Fruit fly (Drosophila melanogaster): ENCODE data around the gene Rhau.

Gene Rhau

dm6 chr2L:20770242-20770769 is 12.5 kb upstream of the Rhau start, which contains the start of gene cad (continued):
- TF ChIP-seq CG1792 (GFP tag; optimal IDR thresholded peaks at IDR 0.05), result no peak
- peak; percentile 58 for TF ChIP-seq CoRest (tag; optimal IDR thresholded peaks at IDR 0.05)
- peak; percentile 17 for TF ChIP-seq nerfin-1 (tag; optimal IDR thresholded peaks at IDR 0.05)
- TF ChIP-seq CG14667 (GFP tag; IDR thresholded peaks at IDR 0.05), result no peak
- peak; percentile 3 for TF ChIP-seq PHDP (tag; optimal IDR thresholded peaks at IDR 0.05)
- TF ChIP-seq CG15269 (tag; optimal IDR thresholded peaks at IDR 0.05), result peak; percentile 13
- peak; percentile 57; the same call in 1 of the 2 replicates for TF ChIP-seq sob (GFP tag; IDR thresholded peaks at IDR 0.05)
- no peak for TF ChIP-seq Sox100B (GFP tag; optimal IDR thresholded peaks at IDR 0.05)
- TF ChIP-seq D (optimal IDR thresholded peaks at IDR 0.05), result peak; percentile 42
- TF ChIP-seq D (GFP tag; optimal IDR thresholded peaks at IDR 0.05), result peak; percentile 7
- TF ChIP-seq Xbp1 (GFP tag; optimal IDR thresholded peaks at IDR 0.05), result no peak
- no peak for TF ChIP-seq CG12104 (GFP tag; optimal IDR thresholded peaks at IDR 0.05)
- no peak for TF ChIP-seq odd (GFP tag; optimal IDR thresholded peaks at IDR 0.05)
- TF ChIP-seq CG18764 (GFP tag; optimal IDR thresholded peaks at IDR 0.05), result no peak
- peak; percentile 36; the same call in 1 of the 2 replicates for TF ChIP-seq CG10366 (GFP tag; IDR thresholded peaks at IDR 0.05)
- no peak for TF ChIP-seq ro (GFP tag; IDR thresholded peaks at IDR 0.05)
- TF ChIP-seq ash1 (GFP tag; optimal IDR thresholded peaks at IDR 0.05), result peak; percentile 53
- TF ChIP-seq CG17359 (tag; optimal IDR thresholded peaks at IDR 0.05), result peak; percentile 15
- no peak for TF ChIP-seq Dp (GFP tag; optimal IDR thresholded peaks at IDR 0.05)
- TF ChIP-seq unc-4 (GFP tag; IDR thresholded peaks at IDR 0.05; ENCODE audit: partially characterized antibody), result no peak
- peak; percentile 45 for TF ChIP-seq zen (tag; optimal IDR thresholded peaks at IDR 0.05)
- TF ChIP-seq Ets97D (GFP tag; optimal IDR thresholded peaks at IDR 0.05), result peak; percentile 92
- no peak for TF ChIP-seq fru (optimal IDR thresholded peaks at IDR 0.05)
- peak; percentile 59 for TF ChIP-seq chm (GFP tag; IDR thresholded peaks at IDR 0.05)
- no peak for TF ChIP-seq chif (GFP tag; optimal IDR thresholded peaks at IDR 0.05)
- TF ChIP-seq Sin3A (optimal IDR thresholded peaks at IDR 0.05), result no peak
- no peak for TF ChIP-seq CG17568 (GFP tag; optimal IDR thresholded peaks at IDR 0.05)
- no peak for TF ChIP-seq Dad (GFP tag; optimal IDR thresholded peaks at IDR 0.05)
- no peak for TF ChIP-seq CG12942 (GFP tag; optimal IDR thresholded peaks at IDR 0.05)
- no peak for TF ChIP-seq Kr (GFP tag; optimal IDR thresholded peaks at IDR 0.05)
- no peak for TF ChIP-seq Six4 (GFP tag; optimal IDR thresholded peaks at IDR 0.05)
- peak; percentile 25 for TF ChIP-seq sug (tag; optimal IDR thresholded peaks at IDR 0.05)
- peak; percentile 42; the same call in 1 of the 2 replicates for TF ChIP-seq ato (GFP tag; IDR thresholded peaks at IDR 0.05; ENCODE audit: partially characterized antibody)
- TF ChIP-seq Hmx (GFP tag; optimal IDR thresholded peaks at IDR 0.05), result no peak
- no peak for TF ChIP-seq CG17361 (GFP tag; IDR thresholded peaks at IDR 0.05)
- no peak for TF ChIP-seq CG18619 (GFP tag; optimal IDR thresholded peaks at IDR 0.05)
- TF ChIP-seq z (GFP tag; IDR thresholded peaks at IDR 0.05), result peak; percentile 94
- TF ChIP-seq grau (tag; optimal IDR thresholded peaks at IDR 0.05), result peak; percentile 12
- TF ChIP-seq lab (GFP tag; optimal IDR thresholded peaks at IDR 0.05), result peak; percentile 61
- no peak for TF ChIP-seq NC2β (GFP tag; optimal IDR thresholded peaks at IDR 0.05)
- TF ChIP-seq CG12769 (tag; optimal IDR thresholded peaks at IDR 0.05), result no peak
- TF ChIP-seq CG15514 (GFP tag; optimal IDR thresholded peaks at IDR 0.05), result peak; percentile 45
- no peak for TF ChIP-seq Sox102F (GFP tag; optimal IDR thresholded peaks at IDR 0.05)
- no peak for TF ChIP-seq CG12219 (GFP tag; optimal IDR thresholded peaks at IDR 0.05)
- TF ChIP-seq CG6254 (GFP tag; optimal IDR thresholded peaks at IDR 0.05), result no peak
- peak; percentile 22; the same call in 1 of the 3 replicates for TF ChIP-seq knrl (GFP tag; IDR thresholded peaks at IDR 0.05; ENCODE audit: partially characterized antibody)
- peak; percentile 9 for TF ChIP-seq scrt (GFP tag; optimal IDR thresholded peaks at IDR 0.05)
- no peak for TF ChIP-seq CG8290 (GFP tag; optimal IDR thresholded peaks at IDR 0.05)
- TF ChIP-seq CG8290 (tag; optimal IDR thresholded peaks at IDR 0.05), result peak in 1 of 2 experiments; percentile 36
- no peak for TF ChIP-seq CG11398 (GFP tag; optimal IDR thresholded peaks at IDR 0.05)
- TF ChIP-seq btn (GFP tag; optimal IDR thresholded peaks at IDR 0.05), result no peak

Measured in whole organism, embryonic.